Fruit fly (Drosophila melanogaster) whole organism, embryonic: ENCODE data around the gene CG42449.

Source experiments
- Bgb ChIP-seq: fragments of 200-800 bp; sonication (Bioruptor generic); IDR thresholded peaks from 2 replicates; pipeline ENCODE4 v1.3.6; 2022; ENCODE audit warnings: missing biosample characterization, missing genetic modification characterization; ENCODE audit not compliant: partially characterized antibody
- CG1024 ChIP-seq: fragments of 200-800 bp; sonication (Bioruptor generic); IDR thresholded peaks from 2 replicates; pipeline ENCODE4 v1.3.6; 2022; ENCODE audit warnings: missing biosample characterization, missing genetic modification characterization
- CG10274 ChIP-seq: fragments of 200-800 bp; sonication (Bioruptor generic); optimal IDR thresholded peaks from 3 replicates; lab custom pipeline; 2017; ENCODE audit warnings: missing biosample characterization, mild to moderate bottlenecking, missing genetic modification characterization
- CG10543 ChIP-seq: fragments of 200-800 bp; sonication (Bioruptor generic); optimal IDR thresholded peaks from 3 replicates; lab custom pipeline; 2017; ENCODE audit warnings: missing biosample characterization, mild to moderate bottlenecking, missing genetic modification characterization, moderate library complexity
- CG10565 ChIP-seq: fragments of 200-800 bp; sonication (Bioruptor generic); optimal IDR thresholded peaks from 3 replicates; lab custom pipeline; 2016; ENCODE audit warnings: missing biosample characterization, mild to moderate bottlenecking, missing genetic modification characterization
- CG12104 ChIP-seq: fragments of 200-800 bp; sonication (Bioruptor generic); optimal IDR thresholded peaks from 3 replicates; lab custom pipeline; 2016; ENCODE audit warnings: missing biosample characterization, missing genetic modification characterization
- CG14667 ChIP-seq: fragments of 200-800 bp; sonication (Bioruptor generic); IDR thresholded peaks from 2 replicates; pipeline ENCODE4 v1.3.6; 2022; ENCODE audit warnings: missing biosample characterization, missing genetic modification characterization
- CG14860 ChIP-seq: fragments of 200-800 bp; sonication (Bioruptor generic); IDR thresholded peaks from 3 replicates; pipeline ENCODE4 v1.3.6; 2022; ENCODE audit warnings: missing biosample characterization, missing genetic modification characterization; ENCODE audit not compliant: partially characterized antibody
- CG17361 ChIP-seq: fragments of 200-800 bp; sonication (Bioruptor generic); IDR thresholded peaks from 3 replicates; pipeline ENCODE4 v1.3.6; 2022; ENCODE audit warnings: missing biosample characterization, missing genetic modification characterization
- CG2120 ChIP-seq: fragments of 200-800 bp; sonication (Bioruptor generic); optimal IDR thresholded peaks from 3 replicates; lab custom pipeline; 2016; ENCODE audit warnings: missing biosample characterization, missing genetic modification characterization
- CG4328 ChIP-seq: fragments of 200-800 bp; sonication (Bioruptor generic); optimal IDR thresholded peaks from 3 replicates; lab custom pipeline; 2017; ENCODE audit warnings: missing biosample characterization, missing genetic modification reagents, missing genetic modification characterization
- CG4820 ChIP-seq: fragments of 200-800 bp; sonication (Bioruptor generic); optimal IDR thresholded peaks from 3 replicates; lab custom pipeline; 2016; ENCODE audit warnings: missing biosample characterization, missing genetic modification characterization
- CG6175 ChIP-seq: fragments of 200-800 bp; sonication (Bioruptor generic); IDR thresholded peaks from 3 replicates; pipeline ENCODE4 v1.3.6; 2022; ENCODE audit warnings: missing biosample characterization, missing genetic modification characterization
- CG7839 ChIP-seq: fragments of 200-800 bp; sonication (Bioruptor generic); optimal IDR thresholded peaks from 3 replicates; lab custom pipeline; 2018; ENCODE audit warnings: missing biosample characterization, mild to moderate bottlenecking, missing genetic modification characterization, moderate library complexity
- CG8281 ChIP-seq: fragments of 200-800 bp; sonication (Bioruptor generic); optimal IDR thresholded peaks from 2 replicates; lab custom pipeline; 2018; ENCODE audit warnings: missing biosample characterization, mild to moderate bottlenecking, missing genetic modification characterization, moderate library complexity
- CG9437 ChIP-seq: fragments of 200-800 bp; sonication (Bioruptor generic); optimal IDR thresholded peaks from 2 replicates; lab custom pipeline; 2018; ENCODE audit warnings: missing biosample characterization, mild to moderate bottlenecking, missing genetic modification characterization
- Dad ChIP-seq: fragments of 200-800 bp; sonication (Bioruptor generic); optimal IDR thresholded peaks from 3 replicates; lab custom pipeline; 2016; ENCODE audit warnings: missing biosample characterization, missing genetic modification characterization
- Elba2 ChIP-seq: fragments of 200-800 bp; sonication (Bioruptor generic); optimal IDR thresholded peaks from 3 replicates; lab custom pipeline; 2016; ENCODE audit warnings: missing biosample characterization, missing genetic modification characterization
- Max ChIP-seq: fragments of 200-800 bp; sonication (Bioruptor generic); optimal IDR thresholded peaks from 2 replicates; lab custom pipeline; 2016; ENCODE audit warnings: missing biosample characterization, mild to moderate bottlenecking, missing genetic modification characterization
- Optix ChIP-seq: fragments of 200-800 bp; sonication (Bioruptor generic); IDR thresholded peaks from 3 replicates; pipeline ENCODE4 v1.3.6; 2022; ENCODE audit warnings: missing biosample characterization, missing genetic modification characterization
- Pdp1 ChIP-seq, 2 experiments: fragments of 200-800 bp; sonication (Bioruptor generic); optimal IDR thresholded peaks; 3 replicates each; lab custom pipeline; 2016; ENCODE audit warnings: missing biosample characterization in 2 of 2, missing genetic modification characterization in 2 of 2, mild to moderate bottlenecking in 1 of 2, moderate library complexity in 1 of 2
- Side ChIP-seq: fragments of 200-800 bp; sonication (Bioruptor generic); optimal IDR thresholded peaks from 2 replicates; lab custom pipeline; 2016; ENCODE audit warnings: missing biosample characterization, missing genetic modification characterization
- bbx ChIP-seq: fragments of 200-800 bp; sonication (Bioruptor generic); IDR thresholded peaks from 2 replicates; pipeline ENCODE4 v1.3.6; 2022; ENCODE audit warnings: missing biosample characterization, missing genetic modification characterization; ENCODE audit not compliant: partially characterized antibody
- cas ChIP-seq: fragments of 200-800 bp; sonication (Bioruptor generic); IDR thresholded peaks from 2 replicates; pipeline ENCODE4 v1.3.6; 2022; ENCODE audit warnings: missing biosample characterization, missing genetic modification characterization
- chinmo ChIP-seq: fragments of 200-800 bp; sonication (Bioruptor generic); IDR thresholded peaks from 4 replicates; pipeline ENCODE4 v1.3.6; 2022; ENCODE audit warnings: missing biosample characterization, missing genetic modification characterization; ENCODE audit not compliant: partially characterized antibody
- cwo ChIP-seq: fragments of 200-800 bp; sonication (Bioruptor generic); optimal IDR thresholded peaks from 3 replicates; lab custom pipeline; 2017; ENCODE audit warnings: missing biosample characterization, missing genetic modification characterization, mild to moderate bottlenecking, moderate library complexity, missing genetic modification reagents
- danr ChIP-seq: fragments of 200-800 bp; sonication (Bioruptor generic); IDR thresholded peaks from 2 replicates; pipeline ENCODE4 v1.3.6; 2022; ENCODE audit warnings: missing biosample characterization, missing genetic modification characterization
- dysf ChIP-seq: fragments of 200-800 bp; sonication (Bioruptor generic); IDR thresholded peaks from 3 replicates; pipeline ENCODE4 v1.3.6; 2022; ENCODE audit warnings: missing biosample characterization, missing genetic modification characterization
- h ChIP-seq: fragments of >200 bp; optimal IDR thresholded peaks from 2 replicates; lab custom pipeline; 2017
- jigr1 ChIP-seq: fragments of 200-800 bp; sonication (Bioruptor generic); IDR thresholded peaks from 3 replicates; pipeline ENCODE4 v1.3.6; 2022; ENCODE audit warnings: missing biosample characterization, missing genetic modification characterization
- kni ChIP-seq: fragments of 200-800 bp; sonication (Bioruptor generic); optimal IDR thresholded peaks from 3 replicates; lab custom pipeline; 2017; ENCODE audit warnings: mild to moderate bottlenecking, missing biosample characterization, missing genetic modification reagents, missing genetic modification characterization
- lbe ChIP-seq: fragments of 200-800 bp; sonication (Bioruptor generic); optimal IDR thresholded peaks from 2 replicates; lab custom pipeline; 2016; ENCODE audit warnings: missing biosample characterization, mild to moderate bottlenecking, missing genetic modification characterization
- maf-S ChIP-seq: fragments of 200-800 bp; sonication (Bioruptor generic); optimal IDR thresholded peaks from 2 replicates; lab custom pipeline; 2016; ENCODE audit warnings: missing biosample characterization, missing genetic modification characterization
- prd ChIP-seq, 3 experiments: fragments of >200 bp in 2 of 3; fragments of 200-800 bp in 1 of 3; sonication (Bioruptor generic) in 1 of 3; optimal IDR thresholded peaks in 2 of 3; IDR thresholded peaks in 1 of 3; 2 replicates in 2 of 3; 3 replicates in 1 of 3; pipeline versions ENCODE4 v1.3.6 to Lab custom; 2017 to 2022; ENCODE audit warnings: missing biosample characterization in 1 of 3, missing genetic modification characterization in 1 of 3
- pzg ChIP-seq: fragments of 200-800 bp; sonication (Bioruptor generic); optimal IDR thresholded peaks from 3 replicates; lab custom pipeline; 2018; ENCODE audit warnings: missing biosample characterization, mild to moderate bottlenecking, missing genetic modification characterization, moderate library complexity
- run ChIP-seq: fragments of 200-800 bp; sonication (Bioruptor generic); optimal IDR thresholded peaks from 3 replicates; lab custom pipeline; 2018; ENCODE audit warnings: missing biosample characterization, mild to moderate bottlenecking, missing genetic modification characterization
- salm ChIP-seq: fragments of 200-800 bp; sonication (Bioruptor generic); optimal IDR thresholded peaks from 2 replicates; lab custom pipeline; 2018; ENCODE audit warnings: missing biosample characterization, mild to moderate bottlenecking, missing genetic modification characterization
- schlank ChIP-seq: fragments of 200-800 bp; sonication (Bioruptor generic); optimal IDR thresholded peaks from 2 replicates; lab custom pipeline; 2018; ENCODE audit warnings: missing biosample characterization, mild to moderate bottlenecking, missing genetic modification characterization
- toy ChIP-seq: fragments of 200-800 bp; sonication (Bioruptor generic); IDR thresholded peaks from 2 replicates; pipeline ENCODE4 v1.3.6; 2022; ENCODE audit warnings: missing biosample characterization, missing genetic modification characterization
- tup ChIP-seq: fragments of 200-800 bp; sonication (Bioruptor generic); optimal IDR thresholded peaks from 2 replicates; lab custom pipeline; 2016; ENCODE audit warnings: missing biosample characterization, mild to moderate bottlenecking, missing genetic modification characterization, moderate library complexity
- tx ChIP-seq: fragments of 200-800 bp; sonication (Bioruptor generic); optimal IDR thresholded peaks from 2 replicates; lab custom pipeline; 2016; ENCODE audit warnings: missing biosample characterization, missing genetic modification characterization
- vfl ChIP-seq: fragments of 200-800 bp; sonication (Bioruptor generic); optimal IDR thresholded peaks from 2 replicates; lab custom pipeline; 2016; ENCODE audit warnings: missing biosample characterization, missing genetic modification characterization

CG42449 gene

DNA sequence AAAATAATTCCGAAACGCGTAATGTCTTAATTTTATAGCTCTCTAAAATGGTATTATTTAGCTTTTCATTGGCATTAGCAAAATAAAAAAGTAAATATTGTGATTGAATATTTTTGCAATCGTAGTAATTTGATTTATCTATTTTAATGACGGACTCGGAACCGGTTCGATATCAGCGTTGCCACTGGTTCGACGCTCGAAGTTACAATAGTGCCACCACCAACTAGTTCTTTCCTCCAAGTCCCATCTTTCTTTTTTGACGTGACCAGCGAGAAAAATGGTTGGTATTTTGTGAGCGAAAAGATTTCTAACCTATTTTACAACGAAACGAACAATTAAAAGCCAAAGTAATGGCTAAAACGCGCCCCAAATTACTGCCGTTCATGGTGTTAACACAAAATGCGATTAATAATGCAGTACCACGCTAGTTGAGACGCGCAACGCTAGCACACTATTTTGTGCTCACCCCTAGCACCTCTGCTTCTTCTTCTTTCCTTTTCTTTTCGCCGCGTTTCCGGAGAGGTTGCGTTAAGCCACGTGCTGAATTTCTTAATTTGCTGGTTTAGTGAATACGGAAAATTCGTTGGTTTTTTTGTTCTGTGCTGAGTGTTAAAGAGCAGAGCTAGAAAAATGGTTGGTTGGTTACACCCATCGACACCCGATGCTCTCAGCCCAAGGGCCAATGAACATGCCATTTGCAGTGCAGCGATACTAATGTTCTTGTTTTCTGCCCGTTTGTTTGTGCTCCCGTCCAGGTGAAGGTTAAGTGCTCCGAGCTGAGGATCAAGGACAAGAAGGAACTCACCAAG lies 10.6 kb upstream of the CG42449 start, which contains the start of gene RpL35 (continued):
- TF ChIP-seq CG8281 (tag; lab: Kevin White, UChicago) (no peak), CG1024 (GFP tag; lab: Robert Waterston, UW) (no peak)

DNA sequence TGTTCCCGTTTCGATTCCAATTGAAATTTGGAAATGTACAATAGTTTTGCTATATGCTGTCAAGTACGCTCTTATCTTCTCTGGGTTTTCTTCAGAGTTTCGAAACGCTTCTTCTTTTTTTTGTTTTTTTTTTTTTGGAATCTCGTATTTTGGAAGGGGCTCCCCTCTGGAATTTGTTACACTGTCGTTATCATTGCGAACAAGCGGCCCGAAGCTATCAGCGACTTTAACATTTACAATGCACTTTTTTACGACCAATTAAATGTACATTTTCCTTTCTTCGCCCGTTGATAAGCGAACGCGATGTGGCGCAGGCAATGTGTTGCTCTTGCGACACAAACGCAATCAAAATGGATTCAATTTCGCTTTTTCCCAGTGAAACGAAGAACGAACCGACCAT lies 6.2 kb upstream of the CG42449 start:
- TF ChIP-seq jigr1 (GFP tag; lab: Robert Waterston, UW) (no peak), Pdp1 (GFP tag; optimal IDR thresholded peaks at IDR 0.05; lab: Kevin White, UChicago) (peak in 1 of 2 experiments; percentile 0), chinmo (GFP tag; lab: Robert Waterston, UW) (0 out of 4 replicates have a peak, but pooled peaks have one; percentile 33)
- TF ChIP-seq, all 482 proteins: peak for 2

DNA sequence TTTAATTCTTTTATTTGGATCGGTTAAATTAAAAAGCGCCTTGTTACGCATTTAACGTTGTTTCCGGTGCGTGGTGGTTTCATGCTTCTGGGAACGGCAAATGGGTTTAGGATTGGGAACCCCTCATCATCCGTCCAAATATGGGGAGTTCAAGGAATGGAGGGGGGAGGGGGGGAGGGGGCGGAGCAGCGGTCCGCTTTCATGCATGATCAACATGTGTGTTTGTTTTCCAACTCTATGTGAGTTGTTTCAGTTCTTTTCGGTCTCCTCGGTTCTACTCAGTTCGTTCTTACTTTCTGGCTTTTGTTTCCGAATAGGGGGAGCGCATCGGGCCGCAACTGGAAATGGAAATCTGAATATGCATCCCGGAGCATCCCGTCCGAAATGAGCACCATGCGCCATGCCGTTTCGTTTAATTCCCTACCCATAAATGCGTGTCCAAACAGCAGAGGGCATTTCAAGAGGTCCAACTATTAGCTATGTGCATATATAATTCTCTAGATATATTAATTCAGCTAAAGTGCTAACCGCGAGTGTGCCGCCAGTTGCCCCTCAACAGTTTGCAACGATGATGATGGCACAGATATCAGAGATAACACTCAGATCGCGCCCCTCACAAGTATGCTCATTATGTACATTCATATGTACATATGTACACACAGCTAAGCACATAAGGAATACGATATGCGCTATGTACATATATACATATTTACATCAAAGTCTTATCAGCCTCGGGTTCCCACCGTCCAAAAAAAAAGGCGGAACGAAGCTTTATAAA lies 5.5 kb upstream of the CG42449 start:
- TF ChIP-seq CG4820, result peak; percentile 80
- peak; percentile 87 for TF ChIP-seq Side (GFP tag; lab: Kevin White, UChicago)
- TF ChIP-seq maf-S (GFP tag; lab: Kevin White, UChicago), result peak; percentile 90
- TF ChIP-seq Bgb (GFP tag; lab: Robert Waterston, UW), result no peak
- no peak for TF ChIP-seq h (lab: Kevin White, UChicago)
- no peak for TF ChIP-seq CG14860 (GFP tag; lab: Robert Waterston, UW)
- TF ChIP-seq CG9437 (GFP tag; lab: Kevin White, UChicago), result peak; percentile 49
- peak; percentile 91 for TF ChIP-seq schlank (tag; lab: Kevin White, UChicago)
- TF ChIP-seq kni (GFP tag; lab: Kevin White, UChicago), result peak; percentile 99
- peak; percentile 77 for TF ChIP-seq CG10565 (GFP tag; lab: Kevin White, UChicago)
- peak; percentile 83; the same call in 2 of the 3 replicates for TF ChIP-seq dysf (GFP tag; lab: Robert Waterston, UW)
- TF ChIP-seq salm (tag; lab: Kevin White, UChicago), result peak; percentile 94
- TF ChIP-seq CG14667 (GFP tag; lab: Robert Waterston, UW), result peak; percentile 53; the same call in 1 of the 2 replicates
- peak; percentile 86 for TF ChIP-seq CG7839
- peak; percentile 97 for TF ChIP-seq CG12104 (GFP tag; lab: Kevin White, UChicago)
- TF ChIP-seq lbe (GFP tag; lab: Kevin White, UChicago), result peak; percentile 57
- peak; percentile 83 for TF ChIP-seq danr (GFP tag; lab: Robert Waterston, UW)
- TF ChIP-seq CG10274 (GFP tag; lab: Kevin White, UChicago), result peak; percentile 77
- TF ChIP-seq toy (GFP tag; lab: Robert Waterston, UW), result peak; percentile 85
- TF ChIP-seq cas, result peak; percentile 67
- peak; percentile 86 for TF ChIP-seq CG6175 (GFP tag; lab: Robert Waterston, UW)
- peak; percentile 86 for TF ChIP-seq cwo (GFP tag; lab: Kevin White, UChicago)
- TF ChIP-seq Elba2 (GFP tag; lab: Kevin White, UChicago), result no peak
- TF ChIP-seq tup, result peak; percentile 91
- peak; percentile 98 for TF ChIP-seq CG4328 (GFP tag; lab: Kevin White, UChicago)
- TF ChIP-seq Max, result peak; percentile 94
- no peak for TF ChIP-seq prd (optimal IDR thresholded peaks at IDR 0.05; lab: Kevin White, UChicago)
- peak; percentile 72; the same call in 2 of the 3 replicates for TF ChIP-seq prd (GFP tag; IDR thresholded peaks at IDR 0.05; lab: Robert Waterston, UW)
- TF ChIP-seq pzg (GFP tag; lab: Kevin White, UChicago), result peak; percentile 16
- peak; percentile 83 for TF ChIP-seq run
- peak; percentile 36 for TF ChIP-seq vfl (GFP tag; lab: Kevin White, UChicago)
- peak; percentile 90 for TF ChIP-seq CG17361 (GFP tag; lab: Robert Waterston, UW)
- TF ChIP-seq tx, result peak; percentile 72
- TF ChIP-seq bbx (GFP tag; lab: Robert Waterston, UW), result no peak
- TF ChIP-seq Dad, result peak; percentile 89
- peak; percentile 98 for TF ChIP-seq CG10543 (GFP tag; lab: Kevin White, UChicago)
- peak; percentile 65 for TF ChIP-seq CG2120
- peak; percentile 71; the same call in 1 of the 3 replicates for TF ChIP-seq Optix (GFP tag; lab: Robert Waterston, UW)
